Worm (Caenorhabditis elegans): ENCODE measurements around the gene C25E10.4.

ce11 chrV:9067678-9068077, 34.3 kb downstream of the C25E10.4 start, which contains the start of gene fip-2:
- TF ChIP-seq snpc-4 (tag; optimal IDR thresholded peaks at IDR 0.05) (no peak), tbx-2 (tag; optimal IDR thresholded peaks at IDR 0.05) (no peak)

All from whole organism, L1 larva.